Worm (Caenorhabditis elegans) whole organism, L2 larva: ENCODE results near the gene cat-4.
A peak's percentile ranks its signal among the peaks of the same experiment; 100 is the strongest.

ENCODE experiments used
- C34F6.9 ChIP-seq: fragments of 150-350 bp; optimal IDR thresholded peaks from 2 replicates; lab custom pipeline; 2014; ENCODE audit warnings: missing biosample characterization, missing genetic modification characterization
- F13H6.1 ChIP-seq: sonication (generic microtip); optimal IDR thresholded peaks from 2 replicates; lab custom pipeline; 2016; ENCODE audit warnings: missing genetic modification characterization, missing compliant biosample characterization
- R02D3.7 ChIP-seq: fragments of 150-350 bp; optimal IDR thresholded peaks from 2 replicates; lab custom pipeline; 2014; ENCODE audit warnings: missing biosample characterization, missing genetic modification characterization
- Y55F3AM.14 ChIP-seq: fragments of 200-800 bp; sonication (Bioruptor generic); optimal IDR thresholded peaks from 2 replicates; lab custom pipeline; 2018; ENCODE audit warnings: mild to moderate bottlenecking, missing genetic modification characterization, missing compliant biosample characterization
- blmp-1 ChIP-seq: sonication (generic microtip); optimal IDR thresholded peaks from 2 replicates; lab custom pipeline; 2017; ENCODE audit warnings: missing genetic modification characterization, mild to moderate bottlenecking, missing compliant biosample characterization, antibody characterized with exemption, moderate library complexity; ENCODE audit not compliant: insufficient read depth
- ceh-16 ChIP-seq: fragments of 150-350 bp; optimal IDR thresholded peaks from 2 replicates; lab custom pipeline; 2014; ENCODE audit warnings: missing biosample characterization, missing genetic modification characterization
- crh-2 ChIP-seq: sonication (generic microtip); optimal IDR thresholded peaks from 2 replicates; lab custom pipeline; 2017; ENCODE audit warnings: missing biosample characterization, missing genetic modification characterization
- dmd-4 ChIP-seq: sonication (generic microtip); optimal IDR thresholded peaks from 2 replicates; lab custom pipeline; 2017; ENCODE audit warnings: missing biosample characterization, missing genetic modification characterization
- egl-27 ChIP-seq: sonication (generic microtip); optimal IDR thresholded peaks from 3 replicates; lab custom pipeline; 2017; ENCODE audit warnings: missing biosample characterization, missing genetic modification reagents, missing genetic modification characterization
- elt-1 ChIP-seq: fragments of 150-350 bp; optimal IDR thresholded peaks from 2 replicates; lab custom pipeline; 2014; ENCODE audit warnings: missing biosample characterization, missing genetic modification characterization
- fos-1 ChIP-seq: fragments of 150-350 bp; optimal IDR thresholded peaks from 2 replicates; lab custom pipeline; 2014; ENCODE audit warnings: missing biosample characterization, missing genetic modification characterization
- lin-13 ChIP-seq: fragments of 150-350 bp; optimal IDR thresholded peaks from 2 replicates; lab custom pipeline; 2014; ENCODE audit warnings: missing biosample characterization, missing genetic modification reagents, missing genetic modification characterization
- lsy-2 ChIP-seq, 2 experiments: fragments of 150-350 bp in 1 of 2; sonication (generic microtip) in 1 of 2; optimal IDR thresholded peaks; 2 replicates each; lab custom pipeline; 2014 to 2017; ENCODE audit warnings: missing biosample characterization in 2 of 2, missing genetic modification characterization in 2 of 2
- mbf-1 ChIP-seq: sonication (generic microtip); optimal IDR thresholded peaks from 2 replicates; lab custom pipeline; 2017; ENCODE audit warnings: missing biosample characterization, missing genetic modification characterization
- mdl-1 ChIP-seq, 2 experiments: fragments of 150-350 bp in 1 of 2; sonication (generic microtip) in 1 of 2; optimal IDR thresholded peaks; 2 replicates each; lab custom pipeline; 2017; ENCODE audit warnings: missing biosample characterization in 2 of 2, missing genetic modification characterization in 2 of 2
- nhr-10 ChIP-seq: sonication (generic microtip); optimal IDR thresholded peaks from 2 replicates; lab custom pipeline; 2017; ENCODE audit warnings: missing biosample characterization, missing genetic modification characterization
- nhr-129 ChIP-seq: fragments of 150-350 bp; optimal IDR thresholded peaks from 2 replicates; lab custom pipeline; 2014; ENCODE audit warnings: missing biosample characterization, missing genetic modification characterization
- nhr-21 ChIP-seq: fragments of 150-350 bp; optimal IDR thresholded peaks from 2 replicates; lab custom pipeline; 2014; ENCODE audit warnings: missing biosample characterization, missing genetic modification characterization
- nhr-23 ChIP-seq: fragments of 150-350 bp; optimal IDR thresholded peaks from 2 replicates; lab custom pipeline; 2014; ENCODE audit warnings: missing biosample characterization, missing genetic modification reagents, missing genetic modification characterization
- nhr-237 ChIP-seq: fragments of 150-350 bp; optimal IDR thresholded peaks from 2 replicates; lab custom pipeline; 2014; ENCODE audit warnings: missing biosample characterization, missing genetic modification characterization
- nhr-25 ChIP-seq: fragments of 150-350 bp; sonication (generic microtip); optimal IDR thresholded peaks from 3 replicates; lab custom pipeline; 2014; ENCODE audit warnings: missing biosample characterization, missing genetic modification characterization
- nhr-6 ChIP-seq: fragments of 150-350 bp; optimal IDR thresholded peaks from 2 replicates; lab custom pipeline; 2014; ENCODE audit warnings: missing biosample characterization, missing genetic modification characterization
- nhr-77 ChIP-seq: fragments of 150-350 bp; optimal IDR thresholded peaks from 2 replicates; lab custom pipeline; 2014; ENCODE audit warnings: missing biosample characterization, missing genetic modification characterization
- peb-1 ChIP-seq: fragments of 150-350 bp; optimal IDR thresholded peaks from 2 replicates; lab custom pipeline; 2014; ENCODE audit warnings: missing biosample characterization, missing genetic modification characterization
- sem-4 ChIP-seq: fragments of 150-350 bp; optimal IDR thresholded peaks from 2 replicates; lab custom pipeline; 2014; ENCODE audit warnings: missing biosample characterization, missing genetic modification reagents, missing genetic modification characterization
- skn-1 ChIP-seq: sonication (generic microtip); optimal IDR thresholded peaks from 2 replicates; lab custom pipeline; 2017; ENCODE audit warnings: missing biosample characterization, missing genetic modification characterization
- sma-3 ChIP-seq: sonication (generic microtip); optimal IDR thresholded peaks from 2 replicates; lab custom pipeline; 2016; ENCODE audit warnings: missing genetic modification reagents, missing genetic modification characterization, missing compliant biosample characterization
- sma-9 ChIP-seq, 2 experiments: fragments of 150-350 bp in 1 of 2; sonication (generic microtip) in 1 of 2; optimal IDR thresholded peaks; 2 replicates each; lab custom pipeline; 2014 to 2016; ENCODE audit warnings: missing genetic modification characterization in 2 of 2, mild to moderate bottlenecking in 1 of 2, missing biosample characterization in 1 of 2, missing compliant biosample characterization in 1 of 2, missing genetic modification reagents in 1 of 2, moderate library complexity in 1 of 2
- snpc-4 ChIP-seq: fragments of 150-350 bp; optimal IDR thresholded peaks from 2 replicates; lab custom pipeline; 2014; ENCODE audit warnings: missing biosample characterization, missing genetic modification characterization
- unc-39 ChIP-seq: fragments of 150-350 bp; optimal IDR thresholded peaks from 2 replicates; lab custom pipeline; 2014; ENCODE audit warnings: missing biosample characterization, missing genetic modification characterization
- unc-55 ChIP-seq: fragments of 150-350 bp; sonication (generic microtip); optimal IDR thresholded peaks from 3 replicates; lab custom pipeline; 2014; ENCODE audit warnings: missing biosample characterization, missing genetic modification reagents, missing genetic modification characterization
- unc-62 ChIP-seq: fragments of 150-350 bp; optimal IDR thresholded peaks from 2 replicates; lab custom pipeline; 2014; ENCODE audit warnings: missing biosample characterization, missing genetic modification reagents, missing genetic modification characterization
- zag-1 ChIP-seq: fragments of 150-350 bp; optimal IDR thresholded peaks from 2 replicates; lab custom pipeline; 2014; ENCODE audit warnings: missing biosample characterization, missing genetic modification characterization
- ztf-1 ChIP-seq: fragments of 200-800 bp; sonication (Bioruptor generic); conservative IDR thresholded peaks from 2 replicates; pipeline ENCODE4 v1.3.6; 2022; ENCODE audit warnings: missing genetic modification characterization, missing compliant biosample characterization
- ztf-4 ChIP-seq: fragments of 150-350 bp; optimal IDR thresholded peaks from 2 replicates; lab custom pipeline; 2014; ENCODE audit warnings: missing biosample characterization, missing genetic modification characterization

Gene cat-4

DNA sequence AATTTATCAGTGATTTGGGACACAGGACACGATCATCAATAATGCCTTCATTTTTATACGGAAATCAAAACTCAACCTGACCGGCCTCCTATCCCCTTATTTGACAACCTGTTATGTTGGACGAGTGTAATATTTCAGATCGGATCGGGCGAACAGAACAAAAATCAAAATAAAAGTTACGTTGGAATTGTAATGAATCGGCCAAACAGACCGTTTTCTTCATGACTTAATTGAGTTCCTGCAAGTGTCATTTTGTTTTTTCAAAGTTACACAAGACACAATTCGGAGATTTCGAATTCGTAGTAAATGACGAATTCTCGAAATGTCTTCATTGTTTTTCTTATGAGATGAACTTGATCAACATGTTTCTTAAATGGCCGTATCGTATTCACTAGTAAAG lies 9.4 kb upstream of the cat-4 start, which contains the start of gene F32G8.3:
F32G8.3 (minus strand) TSS at position 101 of the 400 bp plus-strand sequence.
- TF ChIP-seq nhr-129 (no peak), sem-4 (tag; lab: Kevin White, UChicago) (no peak), zag-1 (no peak), lsy-2 (tag; optimal IDR thresholded peaks at IDR 0.05; lab: Kevin White, UChicago) (no peak), R02D3.7 (no peak), egl-27 (tag; lab: Kevin White, UChicago) (no peak), nhr-6 (tag; lab: Kevin White, UChicago) (no peak)

DNA sequence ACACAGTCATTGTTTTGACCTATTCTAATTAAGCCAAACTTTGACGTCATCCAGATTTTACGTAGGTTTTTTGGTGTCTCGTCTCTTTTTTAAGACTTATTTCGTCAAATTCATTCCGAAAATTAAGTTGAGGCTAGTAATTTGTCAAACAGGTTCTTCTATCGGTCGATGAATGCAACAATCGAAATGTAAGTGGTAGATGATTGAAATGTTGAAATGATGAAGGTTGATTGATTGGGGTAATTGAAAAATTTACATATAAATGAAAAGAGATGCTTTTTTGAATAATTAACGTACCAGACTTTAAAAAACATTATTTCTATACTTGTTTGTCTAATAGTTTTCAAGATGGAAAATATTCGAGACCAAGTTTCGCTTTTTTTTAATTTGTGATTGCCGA lies 8.3 kb upstream of the cat-4 start:
- TF ChIP-seq fos-1 (tag; lab: Kevin White, UChicago), result no peak
- TF ChIP-seq nhr-237 (tag; lab: Kevin White, UChicago), result no peak
- TF ChIP-seq sma-3 (GFP tag; lab: Kevin White, UChicago), result peak; percentile 54
- no peak for TF ChIP-seq mdl-1 (tag; optimal IDR thresholded peaks at IDR 0.05; lab: Kevin White, UChicago)
- no peak for TF ChIP-seq ceh-16 (tag; lab: Kevin White, UChicago)
- no peak for TF ChIP-seq unc-55 (GFP tag; lab: Kevin White, UChicago)
- TF ChIP-seq Y55F3AM.14 (GFP tag; lab: Kevin White, UChicago), result no peak
- no peak for TF ChIP-seq mbf-1

DNA sequence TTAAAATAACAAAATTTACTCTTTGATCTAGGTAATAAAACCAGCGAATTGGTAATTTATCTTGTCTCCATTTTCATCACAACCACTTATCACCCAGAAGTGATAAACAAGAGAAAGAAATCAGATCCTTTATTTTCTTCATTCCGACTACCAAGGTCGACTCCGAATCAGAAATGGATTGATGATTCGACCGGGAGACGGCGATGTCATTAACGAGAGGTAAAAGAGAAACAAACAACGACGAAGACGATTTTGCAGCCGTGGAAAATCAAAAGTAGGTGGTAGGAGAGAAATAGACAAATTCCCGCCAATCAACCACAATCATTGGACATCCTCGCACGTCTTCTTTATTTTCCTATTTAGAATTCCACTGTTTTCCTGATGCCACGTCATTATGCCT lies 7.6 kb upstream of the cat-4 start:
- TF ChIP-seq C34F6.9 (tag; lab: Kevin White, UChicago), result no peak
- peak; percentile 24 for TF ChIP-seq nhr-21 (tag; lab: Kevin White, UChicago)
- no peak for TF ChIP-seq nhr-77 (tag; lab: Kevin White, UChicago)
- TF ChIP-seq lsy-2 (tag; optimal IDR thresholded peaks at IDR 0.05; lab: Kevin White, UChicago), result no peak
- TF ChIP-seq ztf-4, result no peak
- TF ChIP-seq peb-1, result no peak
- TF ChIP-seq nhr-129, result no peak
- no peak for TF ChIP-seq snpc-4 (tag; lab: Kevin White, UChicago)
- TF ChIP-seq sma-9 (GFP tag; optimal IDR thresholded peaks at IDR 0.05; lab: Kevin White, UChicago), result peak; percentile 43
- TF ChIP-seq sma-9 (tag; optimal IDR thresholded peaks at IDR 0.05; lab: Kevin White, UChicago), result no peak
- no peak for TF ChIP-seq lin-13 (GFP tag; lab: Kevin White, UChicago)
- TF ChIP-seq sma-3 (GFP tag; lab: Kevin White, UChicago), result peak; percentile 63
- TF ChIP-seq unc-39 (tag; lab: Kevin White, UChicago), result no peak
- TF ChIP-seq fos-1 (tag; lab: Kevin White, UChicago), result peak; percentile 7
- no peak for TF ChIP-seq R02D3.7
- no peak for TF ChIP-seq sem-4 (tag; lab: Kevin White, UChicago)
- TF ChIP-seq blmp-1 (tag; lab: Kevin White, UChicago), result peak; percentile 3
- peak; percentile 1 for TF ChIP-seq crh-2 (tag; lab: Kevin White, UChicago)
- no peak for TF ChIP-seq dmd-4

DNA sequence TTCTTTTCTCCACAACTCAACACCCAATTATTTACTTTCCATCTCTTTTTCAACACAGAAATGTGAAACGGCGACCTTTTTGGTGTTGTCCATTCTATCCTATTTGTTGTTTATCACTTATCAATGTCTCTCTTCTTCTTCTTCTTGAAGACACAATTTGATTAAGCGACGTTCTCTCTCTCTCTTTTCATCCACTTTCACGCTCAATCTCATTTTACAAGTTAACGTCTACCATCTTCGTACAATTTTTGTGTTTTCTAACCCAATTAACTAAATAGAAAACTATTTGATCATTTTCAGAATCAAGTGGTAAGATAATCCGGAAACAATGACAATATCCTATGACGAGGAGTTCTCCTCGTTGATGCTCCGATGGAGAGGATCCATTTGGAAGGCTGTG lies 7.0 kb upstream of the cat-4 start, which contains the start of gene best-14:
best-14 (plus strand) TSS at position 301 of the 400 bp plus-strand sequence.
- no peak for TF ChIP-seq F13H6.1
- no peak for TF ChIP-seq nhr-25
- no peak for TF ChIP-seq unc-62 (GFP tag; lab: Kevin White, UChicago)
- no peak for TF ChIP-seq lsy-2 (tag; optimal IDR thresholded peaks at IDR 0.05; lab: Kevin White, UChicago)
- TF ChIP-seq unc-39 (tag; lab: Kevin White, UChicago), result no peak
- no peak for TF ChIP-seq unc-55 (GFP tag; lab: Kevin White, UChicago)
- TF ChIP-seq zag-1, result no peak
- no peak for TF ChIP-seq nhr-10 (tag; lab: Kevin White, UChicago)
- no peak for TF ChIP-seq ztf-1
- no peak for TF ChIP-seq lin-13 (GFP tag; lab: Kevin White, UChicago)
- no peak for TF ChIP-seq C34F6.9 (tag; lab: Kevin White, UChicago)
- no peak for TF ChIP-seq sem-4 (tag; lab: Kevin White, UChicago)
- TF ChIP-seq dmd-4, result no peak
- no peak for TF ChIP-seq skn-1
- no peak for TF ChIP-seq elt-1 (tag; lab: Kevin White, UChicago)
- no peak for TF ChIP-seq nhr-21 (tag; lab: Kevin White, UChicago)
- TF ChIP-seq nhr-77 (tag; lab: Kevin White, UChicago), result no peak
- no peak for TF ChIP-seq R02D3.7
- no peak for TF ChIP-seq nhr-23 (tag; lab: Kevin White, UChicago)
- TF ChIP-seq, all 48 proteins: peak for 0
